Worm (Caenorhabditis elegans) whole organism, L4/young adult: ENCODE data around the gene F35F10.7.

Source experiments
- W03F9.2 ChIP-seq: fragments of 150-350 bp; optimal IDR thresholded peaks from 2 replicates; lab custom pipeline; 2014; ENCODE audit warnings: missing biosample characterization, missing genetic modification characterization
- dao-5 ChIP-seq: sonication (generic microtip); optimal IDR thresholded peaks from 2 replicates; lab custom pipeline; 2016; ENCODE audit warnings: missing genotype, missing genetic modification characterization, moderate library complexity, missing compliant biosample characterization
- him-1 ChIP-seq: sonication (generic microtip); optimal IDR thresholded peaks from 2 replicates; lab custom pipeline; 2016; ENCODE audit warnings: missing genotype, missing genetic modification reagents, missing genetic modification characterization, missing compliant biosample characterization

DNA sequence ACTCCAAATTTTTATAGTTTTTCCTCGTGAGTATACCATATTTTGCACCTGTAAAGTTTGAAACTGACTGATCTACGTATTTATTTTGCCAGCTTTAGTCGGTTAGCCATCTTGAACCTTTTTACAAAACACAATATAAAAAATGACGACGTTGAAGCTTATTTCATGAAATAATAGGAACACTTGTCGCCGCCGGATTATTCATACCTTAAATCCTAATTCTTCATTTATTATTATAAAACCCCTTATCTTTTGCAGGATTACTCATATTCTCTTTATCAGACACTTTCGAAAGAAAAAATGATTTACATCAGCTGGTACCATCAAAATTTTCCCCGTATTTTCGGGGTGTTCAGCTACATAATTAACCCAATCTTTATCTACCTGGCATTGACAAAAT is 39.7 kb downstream of the F35F10.7 start, which contains the start of gene srj-8:
- TF ChIP-seq him-1 (tag; lab: Kevin White, UChicago) (no peak), dao-5 (tag; lab: Kevin White, UChicago) (no peak), W03F9.2 (tag; lab: Kevin White, UChicago) (no peak)
